Worm (Caenorhabditis elegans) whole organism, late embryonic: Measurements from ENCODE around the gene calu-1.

ENCODE experiments used
- ceh-18 ChIP-seq: sonication (generic microtip); optimal IDR thresholded peaks from 2 replicates; lab custom pipeline; 2016; ENCODE audit warnings: missing genetic modification characterization, missing compliant biosample characterization
- ceh-2 ChIP-seq: sonication (generic microtip); optimal IDR thresholded peaks from 2 replicates; lab custom pipeline; 2016; ENCODE audit warnings: missing genotype, missing genetic modification characterization, missing compliant biosample characterization
- dmd-4 ChIP-seq: sonication (generic microtip); optimal IDR thresholded peaks from 2 replicates; lab custom pipeline; 2016; ENCODE audit warnings: borderline replicate concordance, missing genetic modification characterization, missing compliant biosample characterization
- nhr-11 ChIP-seq: fragments of 150-350 bp; optimal IDR thresholded peaks from 2 replicates; lab custom pipeline; 2014; ENCODE audit warnings: missing biosample characterization, missing genetic modification characterization
- odd-2 ChIP-seq: sonication (generic microtip); optimal IDR thresholded peaks from 2 replicates; lab custom pipeline; 2017; ENCODE audit warnings: antibody characterized with exemption, mild to moderate bottlenecking, missing genetic modification characterization, missing compliant biosample characterization
- rnt-1 ChIP-seq: sonication (generic microtip); optimal IDR thresholded peaks from 2 replicates; lab custom pipeline; 2016; ENCODE audit warnings: missing genetic modification characterization, missing compliant biosample characterization
- sox-4 ChIP-seq: sonication (generic microtip); optimal IDR thresholded peaks from 2 replicates; lab custom pipeline; 2017; ENCODE audit warnings: mild to moderate bottlenecking, missing genetic modification characterization, inconsistent platforms, missing compliant biosample characterization
- tbx-2 ChIP-seq: sonication (generic microtip); optimal IDR thresholded peaks from 2 replicates; lab custom pipeline; 2016; ENCODE audit warnings: missing genetic modification characterization, missing compliant biosample characterization

DNA sequence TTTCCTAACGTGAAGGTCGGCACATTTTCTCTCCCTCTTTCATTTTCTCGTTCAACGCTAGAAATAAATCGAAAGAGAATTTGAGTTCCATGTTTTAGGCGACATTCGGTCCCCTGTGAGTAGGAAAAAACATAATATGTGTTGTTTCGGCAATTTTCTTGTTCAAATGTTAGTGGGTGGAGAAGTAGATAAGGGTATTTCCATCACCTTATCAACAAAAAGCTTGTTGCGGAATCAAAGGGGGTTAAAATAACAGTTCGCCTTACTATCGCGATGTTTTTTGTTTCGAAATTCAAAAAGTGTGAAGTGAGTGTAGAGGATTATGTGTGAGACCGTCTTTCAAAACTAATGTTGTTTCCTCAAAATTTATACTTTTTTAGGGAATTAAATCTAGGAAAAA lies 10.9 kb upstream of the calu-1 start:
- TF ChIP-seq ceh-18 (tag; lab: Kevin White, UChicago) (no peak), dmd-4 (tag; lab: Kevin White, UChicago) (no peak), sox-4 (tag; lab: Kevin White, UChicago) (no peak), rnt-1 (tag; lab: Kevin White, UChicago) (no peak), nhr-11 (tag; lab: Kevin White, UChicago) (no peak), tbx-2 (tag; lab: Kevin White, UChicago) (no peak), ceh-2 (tag; lab: Kevin White, UChicago) (no peak), odd-2 (tag; lab: Kevin White, UChicago) (no peak)
